Worm (Caenorhabditis elegans) whole organism, L3 larva: ENCODE measurements around the gene igeg-1.

ENCODE experiments used
- ceh-82 ChIP-seq: fragments of 150-350 bp; optimal IDR thresholded peaks from 2 replicates; lab custom pipeline; 2014; ENCODE audit warnings: missing biosample characterization, missing genetic modification characterization
- jun-1 ChIP-seq: fragments of 150-350 bp; optimal IDR thresholded peaks from 2 replicates; lab custom pipeline; 2014; ENCODE audit warnings: missing biosample characterization, missing genetic modification reagents, missing genetic modification characterization
- lin-39 ChIP-seq: fragments of 150-350 bp; optimal IDR thresholded peaks from 2 replicates; lab custom pipeline; 2018; ENCODE audit warnings: missing biosample characterization, missing genetic modification reagents, missing genetic modification characterization
- nhr-28 ChIP-seq: fragments of 150-350 bp; optimal IDR thresholded peaks from 2 replicates; lab custom pipeline; 2014; ENCODE audit warnings: missing biosample characterization, missing genetic modification characterization
- unc-62 ChIP-seq: fragments of 150-350 bp; sonication (generic microtip); optimal IDR thresholded peaks from 4 replicates; lab custom pipeline; 2014; ENCODE audit warnings: missing biosample characterization, missing genetic modification reagents, missing genetic modification characterization
- zag-1 ChIP-seq: fragments of 150-350 bp; optimal IDR thresholded peaks from 2 replicates; lab custom pipeline; 2014; ENCODE audit warnings: missing biosample characterization, missing genetic modification characterization

DNA sequence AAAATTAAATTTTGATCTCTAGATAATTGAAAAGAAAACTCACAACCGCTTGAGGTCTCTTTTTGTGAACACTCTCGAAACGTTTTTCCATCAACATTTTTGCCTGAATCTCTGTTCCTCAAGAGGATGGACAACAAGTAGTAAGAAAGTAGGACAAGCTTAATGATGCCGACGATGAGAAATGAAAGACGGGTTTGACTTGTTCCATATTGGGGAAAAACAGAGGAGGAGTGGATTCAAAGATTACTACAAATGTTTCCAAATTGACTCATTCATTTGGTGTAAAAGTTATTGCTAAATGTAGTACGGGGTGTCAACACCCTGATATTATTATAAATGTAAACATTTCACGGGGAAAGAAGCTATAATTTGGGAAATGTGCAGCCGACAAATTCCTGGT is 29.4 kb upstream of the igeg-1 start, which contains the start of gene ZK185.4:
- TF ChIP-seq lin-39 (tag; lab: Kevin White, UChicago) (no peak), nhr-28 (tag; lab: Kevin White, UChicago) (no peak), jun-1 (tag; lab: Kevin White, UChicago) (no peak), ceh-82 (no peak), unc-62 (GFP tag; lab: Kevin White, UChicago) (no peak), zag-1 (no peak)
